Worm (Caenorhabditis elegans) whole organism, L1 larva: ENCODE results near the gene fbxa-126.

Source experiments
- C16A3.4 ChIP-seq: fragments of 150-350 bp; optimal IDR thresholded peaks from 2 replicates; lab custom pipeline; 2014; ENCODE audit warnings: missing biosample characterization, missing genetic modification characterization
- C34B4.2 ChIP-seq: sonication (generic microtip); optimal IDR thresholded peaks from 2 replicates; lab custom pipeline; 2017; ENCODE audit warnings: mild to moderate bottlenecking, missing genetic modification characterization, missing compliant biosample characterization
- F16B12.6 ChIP-seq: fragments of 150-350 bp; optimal IDR thresholded peaks from 2 replicates; lab custom pipeline; 2014; ENCODE audit warnings: missing biosample characterization, missing genetic modification characterization
- Y116A8C.19 ChIP-seq: sonication (generic microtip); optimal IDR thresholded peaks from 2 replicates; lab custom pipeline; 2016; ENCODE audit warnings: missing compliant biosample characterization, missing genetic modification characterization, borderline replicate concordance
- ama-1 ChIP-seq: fragments of 150-350 bp; optimal IDR thresholded peaks from 2 replicates; lab custom pipeline; 2014
- ceh-8 ChIP-seq: fragments of 200-800 bp; sonication (Bioruptor generic); optimal IDR thresholded peaks from 2 replicates; lab custom pipeline; 2018; ENCODE audit warnings: mild to moderate bottlenecking, missing genetic modification characterization, moderate library complexity, missing compliant biosample characterization
- ceh-82 ChIP-seq, 3 experiments: fragments of 150-350 bp in 1 of 3; sonication (generic microtip) in 2 of 3; optimal IDR thresholded peaks; 2 replicates each; lab custom pipeline; 2014 to 2017; ENCODE audit warnings: missing biosample characterization in 3 of 3, missing genetic modification characterization in 3 of 3
- ceh-88 ChIP-seq: fragments of 200-800 bp; sonication (Bioruptor generic); IDR thresholded peaks from 2 replicates; pipeline ENCODE4 v1.3.6; 2022; ENCODE audit warnings: missing genetic modification characterization, missing compliant biosample characterization
- dsc-1 ChIP-seq: sonication (generic microtip); optimal IDR thresholded peaks from 2 replicates; lab custom pipeline; 2016; ENCODE audit warnings: mild to moderate bottlenecking, missing genetic modification characterization, missing compliant biosample characterization
- efl-1 ChIP-seq, 4 experiments: fragments of 150-350 bp; optimal IDR thresholded peaks in 3 of 4; peaks in 1 of 4; 1 replicate in 1 of 4; 2 replicates in 3 of 4; lab custom pipeline; 2014; ENCODE audit warnings: missing biosample characterization in 2 of 4, missing genetic modification characterization in 2 of 4, missing genetic modification reagents in 2 of 4
- egl-13 ChIP-seq: sonication (generic microtip); optimal IDR thresholded peaks from 2 replicates; lab custom pipeline; 2016; ENCODE audit warnings: missing genotype, missing genetic modification reagents, missing genetic modification characterization, missing compliant biosample characterization
- egl-27 ChIP-seq, 2 experiments: fragments of 150-350 bp in 1 of 2; sonication (generic microtip); optimal IDR thresholded peaks; 3 replicates each; lab custom pipeline; 2017 to 2018; ENCODE audit warnings: missing biosample characterization in 2 of 2, missing genetic modification characterization in 2 of 2, missing genetic modification reagents in 2 of 2
- elt-2 ChIP-seq: sonication (generic microtip); optimal IDR thresholded peaks from 2 replicates; lab custom pipeline; 2016; ENCODE audit warnings: missing genetic modification characterization, mild to moderate bottlenecking, inconsistent platforms, missing compliant biosample characterization, missing genetic modification reagents
- elt-3 ChIP-seq, 6 experiments: fragments of 150-350 bp in 1 of 6; sonication (generic microtip); optimal IDR thresholded peaks; 2 replicates each; lab custom pipeline; 2017 to 2018; ENCODE audit warnings: missing biosample characterization in 6 of 6, missing genetic modification characterization in 6 of 6, inconsistent platforms in 1 of 6
- fkh-10 ChIP-seq: sonication (generic microtip); optimal IDR thresholded peaks from 2 replicates; lab custom pipeline; 2017; ENCODE audit warnings: missing biosample characterization, missing genetic modification reagents, missing genetic modification characterization
- fkh-4 ChIP-seq: sonication (generic microtip); optimal IDR thresholded peaks from 2 replicates; lab custom pipeline; 2016; ENCODE audit warnings: missing compliant biosample characterization, missing genetic modification characterization, borderline replicate concordance
- fkh-8 ChIP-seq: sonication (generic microtip); optimal IDR thresholded peaks from 2 replicates; lab custom pipeline; 2016; ENCODE audit warnings: mild to moderate bottlenecking, missing genetic modification characterization, missing compliant biosample characterization
- fos-1 ChIP-seq: fragments of 150-350 bp; optimal IDR thresholded peaks from 2 replicates; lab custom pipeline; 2014; ENCODE audit warnings: missing biosample characterization, missing genetic modification characterization
- grh-1 ChIP-seq: fragments of 200-800 bp; sonication (Bioruptor generic); IDR thresholded peaks from 2 replicates; pipeline ENCODE4 v1.3.6; 2022; ENCODE audit warnings: missing genetic modification reagents, missing genetic modification characterization, missing compliant biosample characterization
- hpl-2 ChIP-seq: fragments of 150-350 bp; optimal IDR thresholded peaks from 2 replicates; lab custom pipeline; 2014; ENCODE audit warnings: missing biosample characterization, missing genetic modification reagents, missing genetic modification characterization
- irx-1 ChIP-seq: sonication (generic microtip); optimal IDR thresholded peaks from 2 replicates; lab custom pipeline; 2016; ENCODE audit warnings: missing genetic modification characterization, missing compliant biosample characterization
- isw-1 ChIP-seq: fragments of 200-800 bp; sonication (Bioruptor generic); IDR thresholded peaks from 2 replicates; pipeline ENCODE4 v1.3.6; 2022; ENCODE audit warnings: missing genetic modification characterization, missing compliant biosample characterization
- lin-13 ChIP-seq: fragments of 150-350 bp; optimal IDR thresholded peaks from 2 replicates; lab custom pipeline; 2014; ENCODE audit warnings: missing biosample characterization, missing genetic modification reagents, missing genetic modification characterization
- lin-15B ChIP-seq: fragments of 150-350 bp; sonication (generic microtip); optimal IDR thresholded peaks from 3 replicates; lab custom pipeline; 2014; ENCODE audit warnings: missing biosample characterization, missing genetic modification characterization
- lin-39 ChIP-seq: fragments of 150-350 bp; optimal IDR thresholded peaks from 2 replicates; lab custom pipeline; 2014; ENCODE audit warnings: missing biosample characterization, missing genetic modification reagents, missing genetic modification characterization
- mdl-1 ChIP-seq, 2 experiments: fragments of 150-350 bp; optimal IDR thresholded peaks; 2 replicates each; lab custom pipeline; 2014 to 2017; ENCODE audit warnings: missing biosample characterization in 2 of 2, missing genetic modification characterization in 2 of 2, inconsistent platforms in 1 of 2
- mef-2 ChIP-seq: fragments of 150-350 bp; optimal IDR thresholded peaks from 2 replicates; lab custom pipeline; 2014; ENCODE audit warnings: missing biosample characterization, missing genetic modification characterization
- mep-1 ChIP-seq: fragments of 150-350 bp; optimal IDR thresholded peaks from 2 replicates; lab custom pipeline; 2014; ENCODE audit warnings: missing biosample characterization, missing genetic modification characterization
- nhr-11 ChIP-seq: fragments of 150-350 bp; optimal IDR thresholded peaks from 2 replicates; lab custom pipeline; 2014; ENCODE audit warnings: missing biosample characterization, missing genetic modification characterization
- nhr-19 ChIP-seq: fragments of 200-800 bp; sonication (Bioruptor generic); conservative IDR thresholded peaks from 2 replicates; pipeline ENCODE4 v1.3.6; 2022; ENCODE audit warnings: missing genetic modification characterization, missing compliant biosample characterization
- nhr-20 ChIP-seq: sonication (generic microtip); optimal IDR thresholded peaks from 2 replicates; lab custom pipeline; 2016; ENCODE audit warnings: mild to moderate bottlenecking, missing genetic modification characterization, missing compliant biosample characterization
- nhr-47 ChIP-seq: sonication (generic microtip); optimal IDR thresholded peaks from 2 replicates; lab custom pipeline; 2016; ENCODE audit warnings: mild to moderate bottlenecking, missing genetic modification characterization, moderate library complexity, missing compliant biosample characterization
- nhr-71 ChIP-seq: sonication (generic microtip); optimal IDR thresholded peaks from 2 replicates; lab custom pipeline; 2016; ENCODE audit warnings: mild to moderate bottlenecking, missing genetic modification characterization, moderate library complexity, missing compliant biosample characterization
- nhr-76 ChIP-seq: sonication (generic microtip); optimal IDR thresholded peaks from 2 replicates; lab custom pipeline; 2017; ENCODE audit warnings: missing biosample characterization, missing genetic modification characterization
- nhr-77 ChIP-seq: fragments of 150-350 bp; optimal IDR thresholded peaks from 2 replicates; lab custom pipeline; 2014; ENCODE audit warnings: missing biosample characterization, missing genetic modification characterization
- nhr-84 ChIP-seq: sonication (generic microtip); optimal IDR thresholded peaks from 2 replicates; lab custom pipeline; 2017; ENCODE audit warnings: missing biosample characterization, missing genetic modification characterization
- nhr-85 ChIP-seq: sonication (generic microtip); peaks from one replicate; lab custom pipeline; 2016; ENCODE audit warnings: missing genetic modification characterization, inconsistent platforms, missing compliant biosample characterization
- nhr-90 ChIP-seq: sonication (generic microtip); optimal IDR thresholded peaks from 2 replicates; lab custom pipeline; 2016; ENCODE audit warnings: mild to moderate bottlenecking, missing genetic modification characterization, missing compliant biosample characterization; ENCODE audit not compliant: poor library complexity
- rnt-1 ChIP-seq: sonication (generic microtip); optimal IDR thresholded peaks from 2 replicates; lab custom pipeline; 2016; ENCODE audit warnings: mild to moderate bottlenecking, missing genetic modification characterization, moderate library complexity, missing compliant biosample characterization
- sox-4 ChIP-seq: sonication (generic microtip); optimal IDR thresholded peaks from 2 replicates; lab custom pipeline; 2016; ENCODE audit warnings: missing genetic modification characterization, missing compliant biosample characterization
- sptf-1 ChIP-seq: fragments of 150-350 bp; optimal IDR thresholded peaks from 2 replicates; lab custom pipeline; 2014; ENCODE audit warnings: missing biosample characterization, missing genetic modification characterization
- sup-37 ChIP-seq: fragments of 200-800 bp; sonication (Bioruptor generic); optimal IDR thresholded peaks from 2 replicates; lab custom pipeline; 2018; ENCODE audit warnings: mild to moderate bottlenecking, missing genetic modification characterization, missing compliant biosample characterization
- swsn-7 ChIP-seq: sonication (generic microtip); optimal IDR thresholded peaks from 2 replicates; lab custom pipeline; 2016; ENCODE audit warnings: missing genetic modification characterization, missing compliant biosample characterization
- tbx-2 ChIP-seq: sonication (generic microtip); optimal IDR thresholded peaks from 2 replicates; lab custom pipeline; 2016; ENCODE audit warnings: missing genetic modification characterization, missing compliant biosample characterization
- tlp-1 ChIP-seq: fragments of 150-350 bp; optimal IDR thresholded peaks from 2 replicates; lab custom pipeline; 2014; ENCODE audit warnings: missing biosample characterization, missing genetic modification characterization
- unc-130 ChIP-seq: fragments of 150-350 bp; optimal IDR thresholded peaks from 2 replicates; lab custom pipeline; 2017; ENCODE audit warnings: missing biosample characterization, missing genetic modification characterization, inconsistent platforms
- unc-86 ChIP-seq: sonication (generic microtip); optimal IDR thresholded peaks from 2 replicates; lab custom pipeline; 2016; ENCODE audit warnings: missing genetic modification characterization, missing compliant biosample characterization
- vab-15 ChIP-seq: sonication (generic microtip); optimal IDR thresholded peaks from 2 replicates; lab custom pipeline; 2017; ENCODE audit warnings: missing genotype, mild to moderate bottlenecking, missing genetic modification characterization, missing compliant biosample characterization
- zag-1 ChIP-seq: fragments of 150-350 bp; optimal IDR thresholded peaks from 2 replicates; lab custom pipeline; 2014; ENCODE audit warnings: missing biosample characterization, missing genetic modification characterization
- zip-4 ChIP-seq: fragments of 200-800 bp; sonication (Bioruptor generic); optimal IDR thresholded peaks from 2 replicates; lab custom pipeline; 2018; ENCODE audit warnings: mild to moderate bottlenecking, missing genetic modification characterization, moderate library complexity, missing compliant biosample characterization
- ztf-11 ChIP-seq, 2 experiments: sonication (generic microtip); optimal IDR thresholded peaks; 2 replicates each; lab custom pipeline; 2016 to 2017; ENCODE audit warnings: missing genetic modification characterization in 2 of 2, missing biosample characterization in 1 of 2, missing compliant biosample characterization in 1 of 2
- ztf-4 ChIP-seq: fragments of 150-350 bp; optimal IDR thresholded peaks from 2 replicates; lab custom pipeline; 2014; ENCODE audit warnings: missing biosample characterization, missing genetic modification characterization

fbxa-126 gene

DNA sequence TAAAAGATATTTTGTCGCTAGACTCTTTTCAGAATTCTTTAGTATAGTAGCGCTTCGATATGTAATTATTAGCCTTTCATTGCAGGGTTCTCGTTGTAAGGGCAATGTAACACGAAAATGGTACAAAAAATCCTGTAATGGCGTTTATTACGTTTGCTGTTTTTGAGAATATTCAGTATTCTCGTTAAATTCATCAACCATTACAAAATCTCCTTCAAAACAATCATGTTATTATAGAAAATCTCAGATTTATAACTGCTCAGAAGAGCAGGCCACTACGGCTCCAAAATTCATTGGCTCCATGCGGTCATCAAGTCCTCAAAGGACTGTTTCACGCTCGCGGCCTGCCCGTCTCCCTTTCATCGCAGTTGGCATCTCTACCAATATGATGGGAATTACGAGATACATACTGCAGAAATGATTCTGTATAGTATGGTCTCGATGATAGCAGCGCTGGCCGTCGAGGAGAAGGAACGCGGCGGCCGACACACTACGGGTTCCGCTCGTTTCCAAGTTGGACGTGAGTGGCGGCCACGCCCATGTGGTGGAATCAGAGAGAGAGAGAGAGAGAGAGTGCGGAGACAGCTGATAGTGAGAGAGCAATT, 5.2 kb upstream of the fbxa-126 start (continued):
- TF ChIP-seq ceh-82 (tag; optimal IDR thresholded peaks at IDR 0.05; lab: Kevin White, UChicago) (peak; percentile 19 to 59 (median 47)), tlp-1 (tag; lab: Kevin White, UChicago) (no peak), ama-1 (lab: Kevin White, UChicago) (peak; percentile 69), ceh-88 (GFP tag; lab: Robert Waterston, UW) (peak; percentile 60), fkh-8 (tag; lab: Kevin White, UChicago) (peak; percentile 5), unc-86 (tag; lab: Kevin White, UChicago) (peak; percentile 8), fkh-4 (tag; lab: Kevin White, UChicago) (peak; percentile 15), C16A3.4 (peak; percentile 19), Y116A8C.19 (tag; lab: Kevin White, UChicago) (no peak), hpl-2 (peak; percentile 9), dsc-1 (tag; lab: Kevin White, UChicago) (peak; percentile 70), irx-1 (tag; lab: Kevin White, UChicago) (peak; percentile 67), zag-1 (tag; lab: Kevin White, UChicago) (no peak), elt-3 (tag; optimal IDR thresholded peaks at IDR 0.05; lab: Kevin White, UChicago) (peak in 3 of 6 experiments; percentile 2 to 52 (median 15)), unc-130 (no peak), fkh-10 (GFP tag; lab: Kevin White, UChicago) (no peak), nhr-20 (peak; percentile 90), sptf-1 (tag; lab: Kevin White, UChicago) (no peak), lin-39 (tag; lab: Kevin White, UChicago) (peak; percentile 56), ztf-4 (tag; lab: Kevin White, UChicago) (no peak), mep-1 (tag; lab: Kevin White, UChicago) (peak; percentile 41), nhr-77 (tag; lab: Kevin White, UChicago) (peak; percentile 73), sup-37 (peak; percentile 72), ceh-8 (GFP tag; lab: Kevin White, UChicago) (peak; percentile 31), nhr-11 (no peak), fos-1 (tag; lab: Kevin White, UChicago) (peak; percentile 36), elt-2 (tag; lab: Kevin White, UChicago) (peak; percentile 91), nhr-19 (GFP tag; lab: Robert Waterston, UW) (peak; percentile 93), sox-4 (tag; lab: Kevin White, UChicago) (peak; percentile 18), egl-27 (tag; optimal IDR thresholded peaks at IDR 0.05; lab: Kevin White, UChicago) (no peak), vab-15 (tag; lab: Kevin White, UChicago) (no peak), zip-4 (GFP tag; lab: Kevin White, UChicago) (peak; percentile 70), swsn-7 (tag; lab: Kevin White, UChicago) (peak; percentile 85), tbx-2 (peak; percentile 75), egl-13 (tag; lab: Kevin White, UChicago) (peak; percentile 20), mef-2 (no peak), nhr-71 (tag; lab: Kevin White, UChicago) (peak; percentile 93), isw-1 (GFP tag; lab: Robert Waterston, UW) (peak; percentile 36; the same call in 1 of the 2 replicates), rnt-1 (tag; lab: Kevin White, UChicago) (peak; percentile 94), nhr-90 (tag; lab: Kevin White, UChicago) (peak; percentile 96), lin-15B (tag; lab: Kevin White, UChicago) (no peak), C34B4.2 (tag; lab: Kevin White, UChicago) (peak; percentile 26), nhr-47 (tag; lab: Kevin White, UChicago) (peak; percentile 91), ztf-11 (tag; optimal IDR thresholded peaks at IDR 0.05; lab: Kevin White, UChicago) (peak in 1 of 2 experiments; percentile 25), efl-1 (optimal IDR thresholded peaks at IDR 0.05; lab: Kevin White, UChicago) (peak; percentile 39 to 63), efl-1 (GFP tag; optimal IDR thresholded peaks at IDR 0.05 in 1 of 2; lab: Kevin White, UChicago) (peak; percentile 36 to 93), nhr-76 (no peak), grh-1 (GFP tag; lab: Robert Waterston, UW) (peak; percentile 84), F16B12.6 (no peak), nhr-84 (no peak), lin-13 (peak; percentile 54), mdl-1 (tag; optimal IDR thresholded peaks at IDR 0.05; lab: Kevin White, UChicago) (peak; percentile 11 to 68), nhr-85 (tag; lab: Kevin White, UChicago) (peak; percentile 96)
